Worm (Caenorhabditis elegans) whole organism, L4 larva: ENCODE data around the gene C47E12.12.
A peak's percentile ranks its signal among the peaks of the same experiment; 100 is the strongest.

Experiments
- F10B5.3 ChIP-seq: sonication (generic microtip); optimal IDR thresholded peaks from 2 replicates; lab custom pipeline; 2016; ENCODE audit warnings: mild to moderate bottlenecking, missing genetic modification characterization, missing compliant biosample characterization
- F44E2.7 ChIP-seq: fragments of 200-800 bp; sonication (Bioruptor generic); IDR thresholded peaks from 2 replicates; pipeline ENCODE4 v2.1.2; 2022; ENCODE audit warnings: missing genetic modification characterization, missing compliant biosample characterization
- T20F7.1 ChIP-seq: fragments of 200-800 bp; sonication (Bioruptor generic); optimal IDR thresholded peaks from 2 replicates; lab custom pipeline; 2018; ENCODE audit warnings: mild to moderate bottlenecking, missing genetic modification characterization, missing compliant biosample characterization
- T26A8.4 ChIP-seq: fragments of 200-800 bp; sonication (Bioruptor generic); IDR thresholded peaks from 2 replicates; pipeline ENCODE4 v1.3.6; 2022; ENCODE audit warnings: missing genetic modification characterization, missing compliant biosample characterization
- Y48G9A.11 ChIP-seq: fragments of 200-800 bp; sonication (Bioruptor generic); IDR thresholded peaks from 2 replicates; pipeline ENCODE4 v1.3.6; 2022; ENCODE audit warnings: missing genetic modification reagents, missing genetic modification characterization, missing compliant biosample characterization
- Y75B8A.6 ChIP-seq: fragments of 200-800 bp; sonication (Bioruptor generic); IDR thresholded peaks from 2 replicates; pipeline ENCODE4 v1.3.6; 2022; ENCODE audit warnings: missing genetic modification reagents, missing genetic modification characterization, missing compliant biosample characterization
- aha-1 ChIP-seq: fragments of 150-350 bp; peaks from one replicate; lab custom pipeline; 2014; ENCODE audit warnings: missing biosample characterization, missing genetic modification characterization
- arid-1 ChIP-seq: fragments of 200-800 bp; sonication (Bioruptor generic); conservative IDR thresholded peaks from 2 replicates; pipeline ENCODE4 v1.3.6; 2022; ENCODE audit warnings: missing genetic modification reagents, missing genetic modification characterization, missing compliant biosample characterization
- ceh-20 ChIP-seq: fragments of 200-800 bp; sonication (Bioruptor generic); IDR thresholded peaks from 2 replicates; pipeline ENCODE4 v1.3.6; 2022; ENCODE audit warnings: missing genetic modification reagents, missing genetic modification characterization, missing compliant biosample characterization
- ceh-32 ChIP-seq: sonication (generic microtip); optimal IDR thresholded peaks from 2 replicates; lab custom pipeline; 2016; ENCODE audit warnings: mild to moderate bottlenecking, missing genetic modification characterization, missing compliant biosample characterization; ENCODE audit not compliant: poor library complexity
- ceh-62 ChIP-seq: sonication (generic microtip); optimal IDR thresholded peaks from 2 replicates; lab custom pipeline; 2017; ENCODE audit warnings: missing biosample characterization, missing genetic modification characterization
- daf-12 ChIP-seq: fragments of 150-350 bp; optimal IDR thresholded peaks from 2 replicates; lab custom pipeline; 2014; ENCODE audit warnings: missing biosample characterization, missing genetic modification reagents, missing genetic modification characterization
- daf-16 ChIP-seq, 3 experiments: sonication (generic microtip); optimal IDR thresholded peaks; 2 replicates each; lab custom pipeline; 2016 to 2017; ENCODE audit warnings: missing genetic modification characterization in 3 of 3, missing genetic modification reagents in 3 of 3, mild to moderate bottlenecking in 2 of 3, missing compliant biosample characterization in 2 of 3, missing biosample characterization in 1 of 3, moderate library complexity in 1 of 3
- dmd-6 ChIP-seq: fragments of 200-800 bp; sonication (Bioruptor generic); IDR thresholded peaks from 2 replicates; pipeline ENCODE4 v1.3.6; 2022; ENCODE audit warnings: missing genetic modification reagents, missing genetic modification characterization, missing compliant biosample characterization
- dmd-8 ChIP-seq: fragments of 200-800 bp; sonication (Bioruptor generic); IDR thresholded peaks from 2 replicates; pipeline ENCODE4 v1.3.6; 2022; ENCODE audit warnings: missing genetic modification characterization, missing compliant biosample characterization
- dpl-1 ChIP-seq: fragments of 150-350 bp; optimal IDR thresholded peaks from 2 replicates; lab custom pipeline; 2014; ENCODE audit warnings: missing biosample characterization, missing genetic modification reagents, missing genetic modification characterization
- dve-1 ChIP-seq: sonication (generic microtip); optimal IDR thresholded peaks from 2 replicates; lab custom pipeline; 2017; ENCODE audit warnings: antibody characterized with exemption, mild to moderate bottlenecking, missing genetic modification characterization, missing compliant biosample characterization; ENCODE audit not compliant: insufficient read depth
- fkh-10 ChIP-seq: fragments of 150-350 bp; optimal IDR thresholded peaks from 2 replicates; lab custom pipeline; 2014; ENCODE audit warnings: missing biosample characterization, missing genetic modification reagents, missing genetic modification characterization
- fos-1 ChIP-seq: fragments of 150-350 bp; optimal IDR thresholded peaks from 2 replicates; lab custom pipeline; 2014; ENCODE audit warnings: missing biosample characterization, missing genetic modification characterization
- hif-1 ChIP-seq, 2 experiments: sonication (generic microtip); optimal IDR thresholded peaks; 2 replicates each; lab custom pipeline; 2016 to 2017; ENCODE audit warnings: missing compliant biosample characterization in 2 of 2, missing genetic modification characterization in 2 of 2, missing genetic modification reagents in 2 of 2, missing genotype in 2 of 2, mild to moderate bottlenecking in 1 of 2
- hlh-11 ChIP-seq: fragments of 200-800 bp; sonication (Bioruptor generic); optimal IDR thresholded peaks from 2 replicates; lab custom pipeline; 2018; ENCODE audit warnings: mild to moderate bottlenecking, missing genetic modification characterization, missing compliant biosample characterization
- hlh-30 ChIP-seq: sonication (generic microtip); optimal IDR thresholded peaks from 2 replicates; lab custom pipeline; 2017; ENCODE audit warnings: antibody characterized with exemption, mild to moderate bottlenecking, missing genetic modification characterization, missing compliant biosample characterization; ENCODE audit not compliant: insufficient read depth
- hmg-1.1 ChIP-seq: fragments of 200-800 bp; sonication (Bioruptor generic); IDR thresholded peaks from 2 replicates; pipeline ENCODE4 v1.3.6; 2022; ENCODE audit warnings: missing genetic modification reagents, missing genetic modification characterization, missing compliant biosample characterization
- lim-7 ChIP-seq: fragments of 200-800 bp; sonication (Bioruptor generic); IDR thresholded peaks from 2 replicates; pipeline ENCODE4 v1.3.6; 2022; ENCODE audit warnings: missing genetic modification characterization, missing compliant biosample characterization
- lin-13 ChIP-seq: fragments of 150-350 bp; optimal IDR thresholded peaks from 2 replicates; lab custom pipeline; 2014; ENCODE audit warnings: missing biosample characterization, missing genetic modification reagents, missing genetic modification characterization
- lin-38 ChIP-seq: fragments of 200-800 bp; sonication (Bioruptor generic); IDR thresholded peaks from 2 replicates; pipeline ENCODE4 v1.3.6; 2022; ENCODE audit warnings: missing genetic modification reagents, missing genetic modification characterization, missing compliant biosample characterization
- lsy-2 ChIP-seq, 2 experiments: fragments of 150-350 bp in 1 of 2; sonication (generic microtip) in 1 of 2; optimal IDR thresholded peaks; 2 replicates each; lab custom pipeline; 2014 to 2017; ENCODE audit warnings: missing biosample characterization in 2 of 2, missing genetic modification characterization in 2 of 2
- madf-5 ChIP-seq, 2 experiments: fragments of 200-800 bp; sonication (Bioruptor generic); IDR thresholded peaks; 2 replicates each; pipeline ENCODE4 v1.3.6; 2022; ENCODE audit warnings: missing compliant biosample characterization in 2 of 2, missing genetic modification characterization in 2 of 2
- mdl-1 ChIP-seq, 2 experiments: fragments of 150-350 bp in 1 of 2; sonication (generic microtip) in 1 of 2; optimal IDR thresholded peaks; 2 replicates each; lab custom pipeline; 2014 to 2017; ENCODE audit warnings: missing biosample characterization in 2 of 2, missing genetic modification characterization in 2 of 2
- mes-2 ChIP-seq: sonication (generic microtip); optimal IDR thresholded peaks from 2 replicates; lab custom pipeline; 2016; ENCODE audit warnings: missing genotype, mild to moderate bottlenecking, missing genetic modification characterization, missing compliant biosample characterization; ENCODE audit not compliant: poor library complexity, severe bottlenecking
- mxl-3 ChIP-seq: fragments of 200-800 bp; sonication (Bioruptor generic); optimal IDR thresholded peaks from 2 replicates; lab custom pipeline; 2018; ENCODE audit warnings: mild to moderate bottlenecking, missing genetic modification characterization, missing compliant biosample characterization
- nhr-11 ChIP-seq: fragments of 150-350 bp; optimal IDR thresholded peaks from 2 replicates; lab custom pipeline; 2014; ENCODE audit warnings: missing biosample characterization, missing genetic modification characterization
- nhr-25 ChIP-seq: sonication (generic microtip); optimal IDR thresholded peaks from 2 replicates; lab custom pipeline; 2017; ENCODE audit warnings: missing genetic modification characterization, mild to moderate bottlenecking, missing compliant biosample characterization, antibody characterized with exemption, moderate library complexity, borderline replicate concordance; ENCODE audit not compliant: insufficient read depth
- nhr-41 ChIP-seq: fragments of 200-800 bp; sonication (Bioruptor generic); IDR thresholded peaks from 2 replicates; pipeline ENCODE4 v1.3.6; 2022; ENCODE audit warnings: missing genetic modification reagents, missing genetic modification characterization, missing compliant biosample characterization
- nhr-48 ChIP-seq: sonication (generic microtip); optimal IDR thresholded peaks from 2 replicates; lab custom pipeline; 2016; ENCODE audit warnings: mild to moderate bottlenecking, missing genetic modification characterization, missing compliant biosample characterization
- nhr-76 ChIP-seq: fragments of 150-350 bp; optimal IDR thresholded peaks from 2 replicates; lab custom pipeline; 2014; ENCODE audit warnings: missing biosample characterization, missing genetic modification characterization
- nhr-77 ChIP-seq: fragments of 150-350 bp; optimal IDR thresholded peaks from 2 replicates; lab custom pipeline; 2014; ENCODE audit warnings: missing biosample characterization, missing genetic modification characterization
- pha-4 ChIP-seq, 2 experiments: fragments of 150-350 bp in 1 of 2; fragments of 200-800 bp in 1 of 2; sonication (Bioruptor generic) in 1 of 2; IDR thresholded peaks in 1 of 2; optimal IDR thresholded peaks in 1 of 2; 2 replicates each; pipeline versions ENCODE4 v1.3.6 to Lab custom; 2014 to 2022; ENCODE audit warnings: missing genetic modification characterization in 2 of 2, missing genetic modification reagents in 2 of 2, missing biosample characterization in 1 of 2, missing compliant biosample characterization in 1 of 2
- saeg-2 ChIP-seq: fragments of 200-800 bp; sonication (Bioruptor generic); IDR thresholded peaks from 2 replicates; pipeline ENCODE4 v1.3.6; 2022; ENCODE audit warnings: missing genetic modification reagents, missing genetic modification characterization, missing compliant biosample characterization
- sdz-12 ChIP-seq: fragments of 200-800 bp; sonication (Bioruptor generic); optimal IDR thresholded peaks from 2 replicates; lab custom pipeline; 2018; ENCODE audit warnings: mild to moderate bottlenecking, missing genetic modification characterization, missing compliant biosample characterization
- snpc-1.2 ChIP-seq: fragments of 200-800 bp; sonication (Bioruptor generic); IDR thresholded peaks from 2 replicates; pipeline ENCODE4 v1.3.6; 2022; ENCODE audit warnings: missing genetic modification reagents, missing genetic modification characterization, missing compliant biosample characterization
- snpc-4 ChIP-seq: fragments of 150-350 bp; optimal IDR thresholded peaks from 2 replicates; lab custom pipeline; 2014; ENCODE audit warnings: missing biosample characterization, missing genetic modification characterization
- spr-3 ChIP-seq: fragments of 200-800 bp; sonication (Bioruptor generic); optimal IDR thresholded peaks from 2 replicates; lab custom pipeline; 2018; ENCODE audit warnings: mild to moderate bottlenecking, missing genetic modification characterization, missing compliant biosample characterization
- zag-1 ChIP-seq: fragments of 150-350 bp; optimal IDR thresholded peaks from 2 replicates; lab custom pipeline; 2014; ENCODE audit warnings: missing biosample characterization, missing genetic modification characterization
- zfp-2 ChIP-seq: sonication (generic microtip); optimal IDR thresholded peaks from 2 replicates; lab custom pipeline; 2016; ENCODE audit warnings: mild to moderate bottlenecking, missing genetic modification characterization, missing compliant biosample characterization
- zip-11 ChIP-seq: fragments of 200-800 bp; sonication (Bioruptor generic); IDR thresholded peaks from 2 replicates; pipeline ENCODE4 v1.3.6; 2022; ENCODE audit warnings: missing genetic modification characterization, missing compliant biosample characterization
- ztf-11 ChIP-seq: fragments of 150-350 bp; optimal IDR thresholded peaks from 2 replicates; lab custom pipeline; 2014; ENCODE audit warnings: missing biosample characterization, missing genetic modification characterization
- ztf-7 ChIP-seq: fragments of 150-350 bp; optimal IDR thresholded peaks from 2 replicates; lab custom pipeline; 2014; ENCODE audit warnings: missing biosample characterization, missing genetic modification characterization

Gene C47E12.12

ce11 chrIV:10009536-10009935, 37.0 kb upstream of the C47E12.12 start, which contains the start of gene magu-4:
magu-4 (plus strand) TSS chrIV:10009753.
- TF ChIP-seq spr-3 (no peak), aha-1 (tag; lab: Kevin White, UChicago) (peak; percentile 60)

ce11 chrIV:10007758-10008157, 35.2 kb upstream of the C47E12.12 start:
- TF ChIP-seq lsy-2 (tag; optimal IDR thresholded peaks at IDR 0.05; lab: Kevin White, UChicago) = peak in 1 of 2 experiments; percentile 31
- TF ChIP-seq fos-1 (tag; lab: Kevin White, UChicago) = no peak
- no peak for TF ChIP-seq nhr-11
- no peak for TF ChIP-seq ceh-32 (tag; lab: Kevin White, UChicago)
- TF ChIP-seq T20F7.1 (GFP tag; lab: Kevin White, UChicago) = no peak
- no peak for TF ChIP-seq F44E2.7 (GFP tag; lab: Robert Waterston, UW)
- TF ChIP-seq lim-7 (GFP tag; lab: Robert Waterston, UW) = no peak
- no peak for TF ChIP-seq nhr-41 (GFP tag; lab: Robert Waterston, UW)
- TF ChIP-seq arid-1 = no peak
- TF ChIP-seq pha-4 (GFP tag; IDR thresholded peaks at IDR 0.05; lab: Robert Waterston, UW) = no peak
- TF ChIP-seq pha-4 (tag; optimal IDR thresholded peaks at IDR 0.05; lab: Kevin White, UChicago) = peak; percentile 42
- TF ChIP-seq lin-13 (GFP tag; lab: Kevin White, UChicago) = no peak
- no peak for TF ChIP-seq nhr-25
- TF ChIP-seq ztf-7 (tag; lab: Kevin White, UChicago) = no peak
- TF ChIP-seq ceh-62 = no peak
- no peak for TF ChIP-seq lin-38 (GFP tag; lab: Robert Waterston, UW)
- no peak for TF ChIP-seq aha-1 (tag; lab: Kevin White, UChicago)
- TF ChIP-seq daf-16 (GFP tag; optimal IDR thresholded peaks at IDR 0.05; lab: Kevin White, UChicago) = no peak
- TF ChIP-seq daf-16 (tag; optimal IDR thresholded peaks at IDR 0.05; lab: Kevin White, UChicago) = peak; percentile 20
- peak; percentile 18 to 81 for TF ChIP-seq mdl-1 (tag; optimal IDR thresholded peaks at IDR 0.05; lab: Kevin White, UChicago)
- TF ChIP-seq dmd-6 (GFP tag; lab: Robert Waterston, UW) = no peak
- no peak for TF ChIP-seq dmd-8
- peak; percentile 54 for TF ChIP-seq mxl-3 (GFP tag; lab: Kevin White, UChicago)
- no peak for TF ChIP-seq ceh-20 (GFP tag; lab: Robert Waterston, UW)
- no peak for TF ChIP-seq daf-12 (tag; lab: Kevin White, UChicago)
- peak; percentile 5 for TF ChIP-seq hlh-30 (tag; lab: Kevin White, UChicago)
- peak; percentile 46 for TF ChIP-seq dve-1 (tag; lab: Kevin White, UChicago)
- TF ChIP-seq snpc-1.2 (GFP tag; lab: Robert Waterston, UW) = no peak
- no peak for TF ChIP-seq zip-11
- no peak for TF ChIP-seq spr-3
- TF ChIP-seq mes-2 (tag; lab: Kevin White, UChicago) = peak; percentile 30
- TF ChIP-seq zfp-2 (tag; lab: Kevin White, UChicago) = no peak
- TF ChIP-seq sdz-12 (GFP tag; lab: Kevin White, UChicago) = no peak
- TF ChIP-seq madf-5 (GFP tag; IDR thresholded peaks at IDR 0.05; lab: Robert Waterston, UW) = 0 out of 4 replicates have a peak, but pooled peaks of 1 of the 2 experiments have one; percentile 16
- no peak for TF ChIP-seq nhr-76
- no peak for TF ChIP-seq Y48G9A.11 (GFP tag; lab: Robert Waterston, UW)
- no peak for TF ChIP-seq zag-1 (tag; lab: Kevin White, UChicago)
- TF ChIP-seq F10B5.3 (tag; lab: Kevin White, UChicago) = no peak
- TF ChIP-seq fkh-10 (GFP tag; lab: Kevin White, UChicago) = no peak
- TF ChIP-seq T26A8.4 (GFP tag; lab: Robert Waterston, UW) = no peak
- no peak for TF ChIP-seq ztf-11 (tag; lab: Kevin White, UChicago)
- TF ChIP-seq nhr-48 (tag; lab: Kevin White, UChicago) = no peak
- TF ChIP-seq nhr-77 (tag; lab: Kevin White, UChicago) = peak; percentile 5
- TF ChIP-seq hlh-11 (tag; lab: Kevin White, UChicago) = peak; percentile 50
- TF ChIP-seq hmg-1.1 = 0 out of 2 replicates have a peak, but pooled peaks have one; percentile 50
- no peak for TF ChIP-seq dpl-1 (GFP tag; lab: Kevin White, UChicago)
- no peak for TF ChIP-seq Y75B8A.6 (GFP tag; lab: Robert Waterston, UW)
- no peak for TF ChIP-seq snpc-4 (tag; lab: Kevin White, UChicago)
- TF ChIP-seq saeg-2 (GFP tag; lab: Robert Waterston, UW) = no peak
- TF ChIP-seq hif-1 (tag; optimal IDR thresholded peaks at IDR 0.05; lab: Kevin White, UChicago) = no peak
